Fruit fly (Drosophila melanogaster) whole organism, prepupa: Measurements from ENCODE around the gene PGRP-LD.

Experiments used
- Blimp-1 ChIP-seq: fragments of 200-800 bp; sonication (Bioruptor generic); optimal IDR thresholded peaks from 3 replicates; lab custom pipeline; 2017; ENCODE audit warnings: missing biosample characterization, missing genetic modification characterization, mild to moderate bottlenecking, moderate library complexity, missing genetic modification reagents
- CG10631 ChIP-seq: fragments of 200-800 bp; sonication (Bioruptor generic); optimal IDR thresholded peaks from 2 replicates; lab custom pipeline; 2016; ENCODE audit warnings: missing biosample characterization, missing genetic modification characterization
- CG10669 ChIP-seq: fragments of 200-800 bp; sonication (Bioruptor generic); optimal IDR thresholded peaks from 3 replicates; lab custom pipeline; 2018; ENCODE audit warnings: missing biosample characterization, mild to moderate bottlenecking, missing genetic modification characterization, moderate library complexity
- CG11294 ChIP-seq: fragments of 200-800 bp; sonication (Bioruptor generic); IDR thresholded peaks from 2 replicates; pipeline ENCODE4 v1.3.6; 2022; ENCODE audit warnings: missing biosample characterization, missing genetic modification characterization
- CG15336 ChIP-seq: fragments of 200-800 bp; sonication (Bioruptor generic); IDR thresholded peaks from 2 replicates; pipeline ENCODE4 v1.3.6; 2022; ENCODE audit warnings: missing biosample characterization, missing genetic modification characterization
- CG1621 ChIP-seq: fragments of 200-800 bp; sonication (Bioruptor generic); optimal IDR thresholded peaks from 3 replicates; lab custom pipeline; 2018; ENCODE audit warnings: missing biosample characterization, mild to moderate bottlenecking, missing genetic modification characterization
- CG3032 ChIP-seq: fragments of 200-800 bp; optimal IDR thresholded peaks from 2 replicates; lab custom pipeline; 2019; ENCODE audit warnings: missing biosample characterization, mild to moderate bottlenecking, missing genetic modification characterization, moderate library complexity
- CG34406 ChIP-seq: fragments of 200-800 bp; sonication (Bioruptor generic); optimal IDR thresholded peaks from 3 replicates; lab custom pipeline; 2016; ENCODE audit warnings: missing biosample characterization, missing genetic modification characterization
- CG3919 ChIP-seq: fragments of 200-800 bp; sonication (Bioruptor generic); optimal IDR thresholded peaks from 3 replicates; lab custom pipeline; 2016; ENCODE audit warnings: missing biosample characterization, missing genetic modification characterization
- CG6276 ChIP-seq: fragments of 200-800 bp; sonication (Bioruptor generic); optimal IDR thresholded peaks from 2 replicates; lab custom pipeline; 2017; ENCODE audit warnings: missing biosample characterization, mild to moderate bottlenecking, missing genetic modification characterization
- CG6792 ChIP-seq: fragments of 200-800 bp; sonication (Bioruptor generic); optimal IDR thresholded peaks from 3 replicates; lab custom pipeline; 2016; ENCODE audit warnings: missing biosample characterization, missing genetic modification characterization
- CG6808 ChIP-seq: fragments of 200-800 bp; sonication (Bioruptor generic); optimal IDR thresholded peaks from 3 replicates; lab custom pipeline; 2017; ENCODE audit warnings: missing biosample characterization, missing genetic modification characterization, mild to moderate bottlenecking, moderate library complexity, missing genetic modification reagents
- CG6854 ChIP-seq: fragments of 200-800 bp; sonication (Bioruptor generic); optimal IDR thresholded peaks from 2 replicates; lab custom pipeline; 2017; ENCODE audit warnings: missing biosample characterization, mild to moderate bottlenecking, missing genetic modification characterization
- CG7368 ChIP-seq: fragments of 200-800 bp; sonication (Bioruptor generic); optimal IDR thresholded peaks from 3 replicates; lab custom pipeline; 2016; ENCODE audit warnings: missing biosample characterization, missing genetic modification characterization
- CG8119 ChIP-seq: fragments of 200-800 bp; sonication (Bioruptor generic); IDR thresholded peaks from 3 replicates; pipeline ENCODE4 v1.3.6; 2022; ENCODE audit warnings: missing biosample characterization, missing genetic modification characterization
- CG8632 ChIP-seq: fragments of 200-800 bp; sonication (Bioruptor generic); optimal IDR thresholded peaks from 3 replicates; lab custom pipeline; 2016; ENCODE audit warnings: missing biosample characterization, missing genetic modification characterization
- CG9139 ChIP-seq: fragments of 200-800 bp; sonication (Bioruptor generic); optimal IDR thresholded peaks from 3 replicates; lab custom pipeline; 2017; ENCODE audit warnings: missing biosample characterization, mild to moderate bottlenecking, missing genetic modification characterization
- Eip75B ChIP-seq: fragments of 200-800 bp; sonication (Bioruptor generic); optimal IDR thresholded peaks from 3 replicates; lab custom pipeline; 2016; ENCODE audit warnings: missing biosample characterization, missing genetic modification characterization
- Eip78C ChIP-seq: fragments of 200-800 bp; sonication (Bioruptor generic); peaks from one replicate; lab custom pipeline; 2016; ENCODE audit warnings: missing biosample characterization, missing genetic modification characterization
- Ets21C ChIP-seq: fragments of 200-800 bp; sonication (Bioruptor generic); optimal IDR thresholded peaks from 3 replicates; lab custom pipeline; 2016; ENCODE audit warnings: missing biosample characterization, missing genetic modification characterization
- Ets96B ChIP-seq: fragments of 200-800 bp; optimal IDR thresholded peaks from 2 replicates; lab custom pipeline; 2019; ENCODE audit warnings: missing biosample characterization, mild to moderate bottlenecking, missing genetic modification characterization, moderate library complexity
- Hr38 ChIP-seq: sonication (Bioruptor generic); optimal IDR thresholded peaks from 2 replicates; lab custom pipeline; 2016; ENCODE audit warnings: missing biosample characterization, missing genetic modification characterization
- Hr39 ChIP-seq: fragments of 200-800 bp; sonication (Bioruptor generic); optimal IDR thresholded peaks from 2 replicates; lab custom pipeline; 2016; ENCODE audit warnings: missing biosample characterization, missing genetic modification characterization
- Lpt ChIP-seq: fragments of 200-800 bp; sonication (Bioruptor generic); optimal IDR thresholded peaks from 3 replicates; lab custom pipeline; 2016; ENCODE audit warnings: missing biosample characterization, missing genetic modification characterization
- Met ChIP-seq: fragments of 200-800 bp; sonication (Bioruptor generic); optimal IDR thresholded peaks from 3 replicates; lab custom pipeline; 2016; ENCODE audit warnings: missing biosample characterization, missing genetic modification characterization
- OdsH ChIP-seq: fragments of 200-800 bp; sonication (Bioruptor generic); optimal IDR thresholded peaks from 3 replicates; lab custom pipeline; 2016; ENCODE audit warnings: missing biosample characterization, missing genetic modification characterization
- Sox102F ChIP-seq: fragments of 200-800 bp; sonication (Bioruptor generic); optimal IDR thresholded peaks from 2 replicates; lab custom pipeline; 2016; ENCODE audit warnings: missing biosample characterization, mild to moderate bottlenecking, missing genetic modification characterization
- Sox14 ChIP-seq: fragments of 200-800 bp; sonication (Bioruptor generic); optimal IDR thresholded peaks from 3 replicates; lab custom pipeline; 2016; ENCODE audit warnings: missing biosample characterization, missing genetic modification characterization
- Sox15 ChIP-seq: fragments of 200-800 bp; sonication (Bioruptor generic); optimal IDR thresholded peaks from 3 replicates; lab custom pipeline; 2016; ENCODE audit warnings: missing biosample characterization, missing genetic modification characterization
- achi ChIP-seq: fragments of 200-800 bp; sonication (Bioruptor generic); optimal IDR thresholded peaks from 3 replicates; lab custom pipeline; 2016; ENCODE audit warnings: missing biosample characterization, missing genetic modification characterization
- acj6 ChIP-seq: fragments of 200-800 bp; sonication (Bioruptor generic); optimal IDR thresholded peaks from 3 replicates; lab custom pipeline; 2016; ENCODE audit warnings: missing biosample characterization, missing genetic modification characterization
- cyc ChIP-seq: fragments of 200-800 bp; sonication (Bioruptor generic); optimal IDR thresholded peaks from 3 replicates; lab custom pipeline; 2016; ENCODE audit warnings: missing biosample characterization, missing genetic modification characterization
- dac ChIP-seq: fragments of 200-800 bp; sonication (Bioruptor generic); optimal IDR thresholded peaks from 2 replicates; lab custom pipeline; 2017; ENCODE audit warnings: missing biosample characterization, mild to moderate bottlenecking, missing genetic modification characterization
- dsx ChIP-seq: fragments of 200-800 bp; optimal IDR thresholded peaks from 3 replicates; lab custom pipeline; 2019; ENCODE audit warnings: missing biosample characterization, mild to moderate bottlenecking, missing genetic modification characterization, moderate library complexity; ENCODE audit not compliant: poor library complexity, severe bottlenecking
- eg ChIP-seq: fragments of 200-800 bp; sonication (Bioruptor generic); IDR thresholded peaks from 3 replicates; pipeline ENCODE4 v1.3.6; 2022; ENCODE audit warnings: missing biosample characterization, missing genetic modification characterization
- esn ChIP-seq: fragments of 200-800 bp; sonication (Bioruptor generic); optimal IDR thresholded peaks from 2 replicates; lab custom pipeline; 2016; ENCODE audit warnings: missing biosample characterization, mild to moderate bottlenecking, missing genetic modification characterization, moderate library complexity
- fd59A ChIP-seq: fragments of 200-800 bp; sonication (Bioruptor generic); optimal IDR thresholded peaks from 2 replicates; lab custom pipeline; 2017; ENCODE audit warnings: missing biosample characterization, mild to moderate bottlenecking, missing genetic modification characterization, missing genetic modification reagents
- lz ChIP-seq: fragments of 200-800 bp; sonication (Bioruptor generic); optimal IDR thresholded peaks from 3 replicates; lab custom pipeline; 2016; ENCODE audit warnings: missing biosample characterization, missing genetic modification characterization
- net ChIP-seq: fragments of 200-800 bp; sonication (Bioruptor generic); optimal IDR thresholded peaks from 3 replicates; lab custom pipeline; 2016; ENCODE audit warnings: missing biosample characterization, missing genetic modification characterization
- salr ChIP-seq, 2 experiments: fragments of 200-800 bp; sonication (Bioruptor generic); optimal IDR thresholded peaks; 3 replicates each; lab custom pipeline; 2016 to 2018; ENCODE audit warnings: missing biosample characterization in 2 of 2, missing genetic modification characterization in 2 of 2, mild to moderate bottlenecking in 1 of 2
- ss ChIP-seq, 2 experiments: fragments of 200-800 bp; sonication (Bioruptor generic); optimal IDR thresholded peaks; 2 replicates in 1 of 2; 3 replicates in 1 of 2; lab custom pipeline; 2017 to 2018; ENCODE audit warnings: mild to moderate bottlenecking in 2 of 2, missing biosample characterization in 2 of 2, missing genetic modification characterization in 2 of 2, moderate library complexity in 1 of 2
- svp ChIP-seq: fragments of 200-800 bp; sonication (Bioruptor generic); peaks from one replicate; lab custom pipeline; 2016; ENCODE audit warnings: missing biosample characterization, missing genetic modification characterization
- topi ChIP-seq: fragments of 200-800 bp; sonication (Bioruptor generic); optimal IDR thresholded peaks from 3 replicates; lab custom pipeline; 2016; ENCODE audit warnings: missing biosample characterization, missing genetic modification characterization

PGRP-LD gene

dm6 chr3L:5797274-5797673 lies 17.4 kb downstream of the PGRP-LD start:
- TF ChIP-seq Ets96B (tag; lab: Kevin White, UChicago) (no peak), cyc (GFP tag; lab: Kevin White, UChicago) (no peak), net (GFP tag; lab: Kevin White, UChicago) (no peak), Sox14 (GFP tag; lab: Kevin White, UChicago) (no peak)

dm6 chr3L:5802063-5802531 lies 22.2 kb downstream of the PGRP-LD start:
- TF ChIP-seq CG6276 (GFP tag; lab: Kevin White, UChicago) (peak; percentile 61), Met (GFP tag; lab: Kevin White, UChicago) (no peak), Eip78C (GFP tag; lab: Kevin White, UChicago) (peak; percentile 78), CG1621 (tag; lab: Kevin White, UChicago) (peak; percentile 24), CG6792 (GFP tag; lab: Kevin White, UChicago) (peak; percentile 15), Eip75B (GFP tag; lab: Kevin White, UChicago) (peak; percentile 59), CG15336 (GFP tag; lab: Robert Waterston, UW) (peak; percentile 63), CG8119 (peak; percentile 46; the same call in 1 of the 3 replicates), Lpt (GFP tag; lab: Kevin White, UChicago) (peak; percentile 32), topi (GFP tag; lab: Kevin White, UChicago) (no peak), CG8632 (GFP tag; lab: Kevin White, UChicago) (no peak), esn (GFP tag; lab: Kevin White, UChicago) (peak; percentile 8), eg (peak; percentile 51; the same call in 1 of the 3 replicates), CG34406 (peak; percentile 8), Hr38 (GFP tag; lab: Kevin White, UChicago) (no peak), CG3919 (GFP tag; lab: Kevin White, UChicago) (peak; percentile 25), CG6854 (GFP tag; lab: Kevin White, UChicago) (peak; percentile 24)
- TF ChIP-seq, all 60 proteins: peak for 13

dm6 chr3L:5802733-5803132 lies 22.9 kb downstream of the PGRP-LD start, which contains the start of gene CG42272:
Gene CG42272, plus strand, starts transcription at chr3L:5803033.
- TF ChIP-seq salr (GFP tag; optimal IDR thresholded peaks at IDR 0.05; lab: Kevin White, UChicago) (no peak), CG1621 (tag; lab: Kevin White, UChicago) (no peak)

- no peak for TF ChIP-seq dsx
- TF ChIP-seq Ets96B (tag; lab: Kevin White, UChicago): no peak
- TF ChIP-seq acj6: no peak
- no peak for TF ChIP-seq achi (GFP tag; lab: Kevin White, UChicago)
- no peak for TF ChIP-seq CG10669 (GFP tag; lab: Kevin White, UChicago)
- peak; percentile 50 for TF ChIP-seq CG7368 (GFP tag; lab: Kevin White, UChicago)
- no peak for TF ChIP-seq CG6854 (GFP tag; lab: Kevin White, UChicago)
- no peak for TF ChIP-seq OdsH (GFP tag; lab: Kevin White, UChicago)
- TF ChIP-seq Blimp-1 (GFP tag; lab: Kevin White, UChicago): no peak
- no peak for TF ChIP-seq Sox14 (GFP tag; lab: Kevin White, UChicago)
- TF ChIP-seq ss (GFP tag; optimal IDR thresholded peaks at IDR 0.05; lab: Kevin White, UChicago): peak in 1 of 2 experiments; percentile 45
- no peak for TF ChIP-seq Hr39 (GFP tag; lab: Kevin White, UChicago)
- TF ChIP-seq CG6276 (GFP tag; lab: Kevin White, UChicago): no peak
- TF ChIP-seq CG6808 (GFP tag; lab: Kevin White, UChicago): peak; percentile 44
- no peak for TF ChIP-seq dac
- TF ChIP-seq CG8632 (GFP tag; lab: Kevin White, UChicago): no peak
- TF ChIP-seq CG9139 (GFP tag; lab: Kevin White, UChicago): peak; percentile 9
- TF ChIP-seq Lpt (GFP tag; lab: Kevin White, UChicago): no peak
- no peak for TF ChIP-seq CG3032 (tag; lab: Kevin White, UChicago)
- no peak for TF ChIP-seq CG34406
- TF ChIP-seq CG10631: no peak
- no peak for TF ChIP-seq CG11294
- no peak for TF ChIP-seq lz (GFP tag; lab: Kevin White, UChicago)
- TF ChIP-seq Sox15 (GFP tag; lab: Kevin White, UChicago): no peak
- TF ChIP-seq Met (GFP tag; lab: Kevin White, UChicago): no peak
- TF ChIP-seq Ets21C: no peak
- peak; percentile 54 for TF ChIP-seq Hr38 (GFP tag; lab: Kevin White, UChicago)
- TF ChIP-seq svp: no peak
- TF ChIP-seq fd59A (GFP tag; lab: Kevin White, UChicago): peak; percentile 27
- TF ChIP-seq Sox102F (GFP tag; lab: Kevin White, UChicago): no peak
- TF ChIP-seq net (GFP tag; lab: Kevin White, UChicago): peak; percentile 34
Measured at dm6 chr3L:5807370-5808100, 27.7 kb downstream of the PGRP-LD start.
